Fruit fly (Drosophila melanogaster): ENCODE data around the gene pon.
A peak's percentile ranks its signal among the peaks of the same experiment; 100 is the strongest.

Gene pon

DNA sequence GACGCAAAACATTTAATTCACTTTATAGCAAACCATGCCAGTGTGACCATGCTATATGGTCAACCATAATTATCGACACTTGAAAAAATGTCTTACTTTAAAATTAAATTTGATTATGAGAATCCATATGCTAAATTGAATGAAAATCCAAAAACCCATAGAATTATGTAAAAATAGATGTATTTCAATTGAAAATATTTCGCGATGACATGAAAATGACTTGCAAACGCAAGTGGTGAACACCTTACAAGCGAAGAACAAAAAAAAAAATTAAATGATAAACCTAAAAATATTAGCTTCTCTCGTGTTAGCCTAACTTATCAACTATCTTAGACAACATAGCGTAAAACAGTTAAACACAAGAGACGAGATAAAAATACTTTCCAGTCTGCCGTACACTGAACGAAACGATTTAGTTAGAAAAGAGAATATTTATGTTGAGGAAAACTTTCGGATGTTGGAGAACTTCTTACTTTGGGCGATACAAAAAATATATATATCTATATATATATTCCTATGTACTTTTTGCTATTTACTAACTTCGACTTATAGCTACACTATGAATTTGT lies 43.8 kb downstream of the pon start (continued):
- TF ChIP-seq CoRest (tag; optimal IDR thresholded peaks at IDR 0.05), result peak; percentile 46
- no peak for TF ChIP-seq eve (GFP tag; optimal IDR thresholded peaks at IDR 0.05)
- peak; percentile 57 for TF ChIP-seq CG18262 (tag; optimal IDR thresholded peaks at IDR 0.05)
- no peak for TF ChIP-seq kay (GFP tag; optimal IDR thresholded peaks at IDR 0.05)
- TF ChIP-seq shn (GFP tag; optimal IDR thresholded peaks at IDR 0.05), result peak; percentile 3
- no peak for TF ChIP-seq CG5953 (GFP tag; IDR thresholded peaks at IDR 0.05)
- TF ChIP-seq D19A (tag; optimal IDR thresholded peaks at IDR 0.05), result peak; percentile 13
- peak; percentile 48 for TF ChIP-seq chn (GFP tag; optimal IDR thresholded peaks at IDR 0.05)
- TF ChIP-seq sisA (GFP tag; IDR thresholded peaks at IDR 0.05), result peak; percentile 49; the same call in 1 of the 2 replicates
- TF ChIP-seq sens (GFP tag), result peak; percentile 90
- TF ChIP-seq CG7745 (tag; optimal IDR thresholded peaks at IDR 0.05), result no peak
- no peak for TF ChIP-seq mirr (GFP tag; optimal IDR thresholded peaks at IDR 0.05)
- TF ChIP-seq Sox102F (GFP tag; optimal IDR thresholded peaks at IDR 0.05), result peak; percentile 64
- peak; percentile 46 for TF ChIP-seq Hr3 (GFP tag; optimal IDR thresholded peaks at IDR 0.05)
- peak; percentile 51 for TF ChIP-seq CG10979 (tag; optimal IDR thresholded peaks at IDR 0.05)
- no peak for TF ChIP-seq Doc2 (GFP tag; IDR thresholded peaks at IDR 0.05)
- TF ChIP-seq CG30431 (GFP tag; optimal IDR thresholded peaks at IDR 0.05), result peak; percentile 2
- peak; percentile 47 for TF ChIP-seq CG12219 (GFP tag; optimal IDR thresholded peaks at IDR 0.05)
- TF ChIP-seq Rx (GFP tag; IDR thresholded peaks at IDR 0.05), result no peak
- no peak for TF ChIP-seq z (GFP tag; IDR thresholded peaks at IDR 0.05)
- no peak for TF ChIP-seq cas (GFP tag; IDR thresholded peaks at IDR 0.05)
- no peak for TF ChIP-seq Bgb (GFP tag; IDR thresholded peaks at IDR 0.05; ENCODE audit: partially characterized antibody)
- TF ChIP-seq Atf3 (GFP tag; optimal IDR thresholded peaks at IDR 0.05), result peak; percentile 29
- no peak for TF ChIP-seq sens-2 (GFP tag; IDR thresholded peaks at IDR 0.05)
- peak; percentile 62 for TF ChIP-seq CG9797 (GFP tag; optimal IDR thresholded peaks at IDR 0.05)
- no peak for TF ChIP-seq NFAT (GFP tag; IDR thresholded peaks at IDR 0.05)
- TF ChIP-seq Vsx1 (GFP tag; optimal IDR thresholded peaks at IDR 0.05), result peak; percentile 17
- peak; percentile 13 for TF ChIP-seq kah (GFP tag; optimal IDR thresholded peaks at IDR 0.05)
- TF ChIP-seq Pdp1 (GFP tag; optimal IDR thresholded peaks at IDR 0.05), result peak; percentile 11 to 31
- no peak for TF ChIP-seq CG6854 (GFP tag; optimal IDR thresholded peaks at IDR 0.05)
- TF ChIP-seq cwo (GFP tag; optimal IDR thresholded peaks at IDR 0.05), result peak; percentile 24
- peak; percentile 57 for TF ChIP-seq Meics (GFP tag; optimal IDR thresholded peaks at IDR 0.05)
- no peak for TF ChIP-seq CG12769 (tag; optimal IDR thresholded peaks at IDR 0.05)
- TF ChIP-seq CG4707 (GFP tag; optimal IDR thresholded peaks at IDR 0.05), result no peak
- peak; percentile 50 for TF ChIP-seq CG10366 (GFP tag; IDR thresholded peaks at IDR 0.05)
- peak; percentile 59 for TF ChIP-seq CG17385 (GFP tag; optimal IDR thresholded peaks at IDR 0.05)
- TF ChIP-seq CG9215 (GFP tag; IDR thresholded peaks at IDR 0.05), result no peak
- no peak for TF ChIP-seq Tbp (GFP tag; optimal IDR thresholded peaks at IDR 0.05)
- peak; percentile 26 for TF ChIP-seq CG18764 (GFP tag; optimal IDR thresholded peaks at IDR 0.05)
- TF ChIP-seq CG4854 (GFP tag; optimal IDR thresholded peaks at IDR 0.05), result no peak
- TF ChIP-seq jing (GFP tag; optimal IDR thresholded peaks at IDR 0.05), result no peak
- no peak for TF ChIP-seq CG30020 (tag; optimal IDR thresholded peaks at IDR 0.05)
- TF ChIP-seq mld (GFP tag; IDR thresholded peaks at IDR 0.05; ENCODE audit: partially characterized antibody), result no peak
- no peak for TF ChIP-seq CG10565 (GFP tag; optimal IDR thresholded peaks at IDR 0.05)
- TF ChIP-seq HLHmδ (GFP tag; optimal IDR thresholded peaks at IDR 0.05), result no peak
- no peak for TF ChIP-seq tna (GFP tag; IDR thresholded peaks at IDR 0.05; ENCODE audit: partially characterized antibody)
- TF ChIP-seq CG2116 (GFP tag; optimal IDR thresholded peaks at IDR 0.05), result peak; percentile 31
- no peak for TF ChIP-seq Jarid2 (GFP tag; optimal IDR thresholded peaks at IDR 0.05)
- peak; percentile 57; the same call in 2 of the 3 replicates for TF ChIP-seq B-H1 (GFP tag; IDR thresholded peaks at IDR 0.05)
- peak; percentile 8; the same call in 1 of the 2 replicates for TF ChIP-seq CG14014 (GFP tag; IDR thresholded peaks at IDR 0.05)

All from whole organism, embryonic.